Worm (Caenorhabditis elegans) whole organism, mixed stage, embryonic: ENCODE measurements around the gene prp-8.

Experiments used
- bed-3 ChIP-seq: fragments of 200-800 bp; sonication (Bioruptor generic); optimal IDR thresholded peaks from 3 replicates; lab custom pipeline; 2018; ENCODE audit warnings: mild to moderate bottlenecking, missing genetic modification characterization, moderate library complexity, missing compliant biosample characterization
- elt-1 ChIP-seq: sonication (generic microtip); optimal IDR thresholded peaks from 2 replicates; lab custom pipeline; 2017; ENCODE audit warnings: missing genetic modification characterization, mild to moderate bottlenecking, missing compliant biosample characterization, antibody characterized with exemption, moderate library complexity, borderline replicate concordance; ENCODE audit not compliant: insufficient read depth
- elt-3 ChIP-seq: fragments of 150-350 bp; optimal IDR thresholded peaks from 2 replicates; lab custom pipeline; 2014; ENCODE audit warnings: missing biosample characterization, missing genetic modification characterization
- lin-13 ChIP-seq: fragments of 150-350 bp; optimal IDR thresholded peaks from 2 replicates; lab custom pipeline; 2014; ENCODE audit warnings: missing biosample characterization, missing genetic modification characterization
- lsy-2 ChIP-seq: fragments of 150-350 bp; optimal IDR thresholded peaks from 2 replicates; lab custom pipeline; 2014; ENCODE audit warnings: missing biosample characterization, missing genetic modification characterization
- mab-5 ChIP-seq: fragments of 150-350 bp; optimal IDR thresholded peaks from 2 replicates; lab custom pipeline; 2014; ENCODE audit warnings: missing biosample characterization, missing genetic modification characterization
- nhr-12 ChIP-seq: fragments of 150-350 bp; optimal IDR thresholded peaks from 2 replicates; lab custom pipeline; 2014; ENCODE audit warnings: missing biosample characterization, missing genetic modification characterization
- nhr-237 ChIP-seq: fragments of 150-350 bp; optimal IDR thresholded peaks from 2 replicates; lab custom pipeline; 2014; ENCODE audit warnings: missing biosample characterization, missing genetic modification characterization
- nhr-28 ChIP-seq: fragments of 150-350 bp; optimal IDR thresholded peaks from 2 replicates; lab custom pipeline; 2014; ENCODE audit warnings: missing biosample characterization, missing genetic modification characterization
- nhr-76 ChIP-seq: sonication (generic microtip); optimal IDR thresholded peaks from 2 replicates; lab custom pipeline; 2017; ENCODE audit warnings: missing biosample characterization, missing genetic modification characterization
- pha-4 ChIP-seq: fragments of 150-350 bp; optimal IDR thresholded peaks from 2 replicates; lab custom pipeline; 2018; ENCODE audit warnings: missing biosample characterization, missing genetic modification reagents, missing genetic modification characterization
- sem-2 ChIP-seq: fragments of 200-800 bp; sonication (Bioruptor generic); optimal IDR thresholded peaks from 2 replicates; lab custom pipeline; 2018; ENCODE audit warnings: mild to moderate bottlenecking, missing genetic modification characterization, missing compliant biosample characterization
- snpc-4 ChIP-seq: fragments of 150-350 bp; optimal IDR thresholded peaks from 2 replicates; lab custom pipeline; 2014; ENCODE audit warnings: missing biosample characterization, missing genetic modification characterization
- unc-39 ChIP-seq: fragments of 150-350 bp; optimal IDR thresholded peaks from 2 replicates; lab custom pipeline; 2014; ENCODE audit warnings: missing biosample characterization, missing genetic modification characterization

DNA sequence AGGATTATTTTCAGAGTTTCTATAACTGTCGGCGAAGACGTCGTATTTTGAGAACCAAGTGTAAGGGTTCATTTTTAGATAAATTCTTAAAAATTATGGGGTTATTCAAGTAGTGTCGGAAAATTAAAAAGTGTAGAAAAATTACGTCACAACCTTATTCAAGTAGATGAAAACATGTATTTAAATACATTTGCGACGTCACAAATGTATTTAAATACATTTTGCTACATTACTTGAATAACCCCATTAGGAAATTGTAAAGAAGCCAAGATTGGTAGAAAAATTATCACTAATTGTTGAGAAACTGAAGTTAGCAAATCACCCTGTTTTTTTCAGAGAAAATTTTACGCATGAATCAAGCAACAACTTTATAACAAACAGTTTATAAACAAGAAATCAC lies 35.0 kb upstream of the prp-8 start:
- TF ChIP-seq lin-13 (tag; lab: Kevin White, UChicago) (no peak), nhr-76 (tag; lab: Kevin White, UChicago) (no peak), snpc-4 (tag; lab: Kevin White, UChicago) (no peak), pha-4 (tag; lab: Kevin White, UChicago) (no peak), sem-2 (GFP tag; lab: Kevin White, UChicago) (no peak), mab-5 (tag; lab: Kevin White, UChicago) (no peak), nhr-12 (tag; lab: Kevin White, UChicago) (no peak), bed-3 (no peak), nhr-28 (tag; lab: Kevin White, UChicago) (no peak), nhr-237 (no peak), elt-1 (tag; lab: Kevin White, UChicago) (no peak), unc-39 (no peak), lsy-2 (tag; lab: Kevin White, UChicago) (no peak), elt-3 (no peak)
